Fruit fly (Drosophila melanogaster) whole organism, embryonic: Measurements from ENCODE around the gene ph-p.
A peak's percentile ranks its signal among the peaks of the same experiment; 100 is the strongest.

Experiments used
- Abd-B ChIP-seq: fragments of 200-800 bp; sonication (Bioruptor generic); optimal IDR thresholded peaks from 2 replicates; lab custom pipeline; 2018; ENCODE audit warnings: missing biosample characterization, mild to moderate bottlenecking, missing genetic modification characterization, moderate library complexity
- Atf-2 ChIP-seq: fragments of 200-800 bp; sonication (Bioruptor generic); optimal IDR thresholded peaks from 2 replicates; lab custom pipeline; 2016; ENCODE audit warnings: missing biosample characterization, missing genetic modification characterization
- BtbVII ChIP-seq: fragments of 200-800 bp; sonication (Bioruptor generic); optimal IDR thresholded peaks from 3 replicates; lab custom pipeline; 2017; ENCODE audit warnings: missing biosample characterization, mild to moderate bottlenecking, missing genetic modification characterization
- CG12155 ChIP-seq: fragments of 200-800 bp; sonication (Bioruptor generic); optimal IDR thresholded peaks from 3 replicates; lab custom pipeline; 2016; ENCODE audit warnings: missing biosample characterization, missing genetic modification characterization
- CG12769 ChIP-seq: fragments of 200-800 bp; sonication (Bioruptor generic); optimal IDR thresholded peaks from 2 replicates; lab custom pipeline; 2019; ENCODE audit warnings: missing biosample characterization, mild to moderate bottlenecking, missing genetic modification characterization, moderate library complexity
- CG12942 ChIP-seq: fragments of 200-800 bp; sonication (Bioruptor generic); optimal IDR thresholded peaks from 3 replicates; lab custom pipeline; 2016; ENCODE audit warnings: missing biosample characterization, missing genetic modification characterization
- CG13624 ChIP-seq: fragments of 200-800 bp; sonication (Bioruptor generic); optimal IDR thresholded peaks from 2 replicates; lab custom pipeline; 2016; ENCODE audit warnings: missing biosample characterization, missing genetic modification characterization
- CG14710 ChIP-seq: fragments of 200-800 bp; sonication (Bioruptor generic); optimal IDR thresholded peaks from 3 replicates; lab custom pipeline; 2019; ENCODE audit warnings: missing biosample characterization, mild to moderate bottlenecking, missing genetic modification characterization, moderate library complexity
- CG14860 ChIP-seq: fragments of 200-800 bp; sonication (Bioruptor generic); IDR thresholded peaks from 3 replicates; pipeline ENCODE4 v1.3.6; 2022; ENCODE audit warnings: missing biosample characterization, missing genetic modification characterization; ENCODE audit not compliant: partially characterized antibody
- CG15514 ChIP-seq: fragments of 200-800 bp; sonication (Bioruptor generic); optimal IDR thresholded peaks from 3 replicates; lab custom pipeline; 2017; ENCODE audit warnings: missing biosample characterization, missing genetic modification characterization, mild to moderate bottlenecking, moderate library complexity, missing genetic modification reagents
- CG15696 ChIP-seq: fragments of 200-800 bp; sonication (Bioruptor generic); optimal IDR thresholded peaks from 2 replicates; lab custom pipeline; 2019; ENCODE audit warnings: missing biosample characterization, mild to moderate bottlenecking, missing genetic modification characterization, moderate library complexity
- CG1602 ChIP-seq: fragments of 200-800 bp; sonication (Bioruptor generic); optimal IDR thresholded peaks from 3 replicates; lab custom pipeline; 2016; ENCODE audit warnings: missing biosample characterization, missing genetic modification characterization
- CG17829 ChIP-seq: fragments of 200-800 bp; optimal IDR thresholded peaks from 2 replicates; lab custom pipeline; 2019; ENCODE audit warnings: missing biosample characterization, mild to moderate bottlenecking, missing genetic modification characterization, moderate library complexity
- CG1792 ChIP-seq: fragments of 200-800 bp; sonication (Bioruptor generic); optimal IDR thresholded peaks from 2 replicates; lab custom pipeline; 2016; ENCODE audit warnings: missing biosample characterization, missing genetic modification characterization
- CG3065 ChIP-seq: fragments of 200-800 bp; sonication (Bioruptor generic); optimal IDR thresholded peaks from 2 replicates; lab custom pipeline; 2016; ENCODE audit warnings: missing biosample characterization, missing genetic modification characterization
- CG32532 ChIP-seq: fragments of 200-800 bp; sonication (Bioruptor generic); IDR thresholded peaks from 2 replicates; pipeline ENCODE4 v1.3.6; 2022; ENCODE audit warnings: missing biosample characterization, missing genetic modification characterization
- CG34224 ChIP-seq: fragments of 200-800 bp; sonication (Bioruptor generic); IDR thresholded peaks from 3 replicates; pipeline ENCODE4 v1.3.6; 2022; ENCODE audit warnings: missing biosample characterization, missing genetic modification characterization; ENCODE audit not compliant: partially characterized antibody
- CG3838 ChIP-seq: fragments of 200-800 bp; sonication (Bioruptor generic); optimal IDR thresholded peaks from 3 replicates; lab custom pipeline; 2016; ENCODE audit warnings: missing biosample characterization, missing genetic modification characterization
- CG3995 ChIP-seq: fragments of 200-800 bp; sonication (Bioruptor generic); optimal IDR thresholded peaks from 3 replicates; lab custom pipeline; 2016; ENCODE audit warnings: missing biosample characterization, missing genetic modification characterization
- CG43689 ChIP-seq: fragments of 200-800 bp; sonication (Bioruptor generic); IDR thresholded peaks from 2 replicates; pipeline ENCODE4 v1.3.6; 2022; ENCODE audit warnings: missing biosample characterization, missing genetic modification characterization
- CG4424 ChIP-seq: fragments of 200-800 bp; sonication (Bioruptor generic); optimal IDR thresholded peaks from 3 replicates; lab custom pipeline; 2016; ENCODE audit warnings: missing biosample characterization, missing genetic modification characterization
- CG4707 ChIP-seq: fragments of 200-800 bp; sonication (Bioruptor generic); optimal IDR thresholded peaks from 2 replicates; lab custom pipeline; 2018; ENCODE audit warnings: missing biosample characterization, mild to moderate bottlenecking, missing genetic modification characterization, moderate library complexity
- CG8281 ChIP-seq: fragments of 200-800 bp; sonication (Bioruptor generic); optimal IDR thresholded peaks from 2 replicates; lab custom pipeline; 2018; ENCODE audit warnings: missing biosample characterization, mild to moderate bottlenecking, missing genetic modification characterization, moderate library complexity
- CG9609 ChIP-seq: fragments of 200-800 bp; sonication (Bioruptor generic); optimal IDR thresholded peaks from 3 replicates; lab custom pipeline; 2016; ENCODE audit warnings: missing biosample characterization, missing genetic modification characterization
- CHES-1-like ChIP-seq: fragments of 200-800 bp; sonication (Bioruptor generic); optimal IDR thresholded peaks from 2 replicates; lab custom pipeline; 2016; ENCODE audit warnings: missing biosample characterization, missing genetic modification characterization
- HLH4C ChIP-seq: fragments of 200-800 bp; sonication (Bioruptor generic); IDR thresholded peaks from 3 replicates; pipeline ENCODE4 v1.3.6; 2022; ENCODE audit warnings: missing biosample characterization, missing genetic modification characterization; ENCODE audit not compliant: partially characterized antibody
- Hr3 ChIP-seq: fragments of 200-800 bp; sonication (Bioruptor generic); optimal IDR thresholded peaks from 3 replicates; lab custom pipeline; 2016; ENCODE audit warnings: missing biosample characterization, missing genetic modification characterization
- Hr51 ChIP-seq, 2 experiments: fragments of 200-800 bp; sonication (Bioruptor generic); optimal IDR thresholded peaks; 2 replicates in 1 of 2; 3 replicates in 1 of 2; lab custom pipeline; 2016 to 2018; ENCODE audit warnings: missing biosample characterization in 2 of 2, missing genetic modification characterization in 2 of 2, mild to moderate bottlenecking in 1 of 2, moderate library complexity in 1 of 2
- Nf-YA ChIP-seq: fragments of 200-800 bp; sonication (Bioruptor generic); IDR thresholded peaks from 2 replicates; pipeline ENCODE4 v1.3.6; 2022; ENCODE audit warnings: missing biosample characterization, missing genetic modification characterization
- Nf-YB ChIP-seq: fragments of 200-800 bp; sonication (Bioruptor generic); optimal IDR thresholded peaks from 3 replicates; lab custom pipeline; 2019; ENCODE audit warnings: missing biosample characterization, mild to moderate bottlenecking, missing genetic modification characterization, moderate library complexity
- Vsx1 ChIP-seq: fragments of 200-800 bp; sonication (Bioruptor generic); optimal IDR thresholded peaks from 2 replicates; lab custom pipeline; 2017; ENCODE audit warnings: missing biosample characterization, mild to moderate bottlenecking, missing genetic modification characterization, missing genetic modification reagents
- bbx ChIP-seq: fragments of 200-800 bp; sonication (Bioruptor generic); IDR thresholded peaks from 2 replicates; pipeline ENCODE4 v1.3.6; 2022; ENCODE audit warnings: missing biosample characterization, missing genetic modification characterization; ENCODE audit not compliant: partially characterized antibody
- br ChIP-seq: fragments of >200 bp; optimal IDR thresholded peaks from 2 replicates; lab custom pipeline; 2017
- btn ChIP-seq: fragments of 200-800 bp; sonication (Bioruptor generic); optimal IDR thresholded peaks from 2 replicates; lab custom pipeline; 2016; ENCODE audit warnings: missing biosample characterization, missing genetic modification characterization
- chinmo ChIP-seq: fragments of 200-800 bp; sonication (Bioruptor generic); IDR thresholded peaks from 4 replicates; pipeline ENCODE4 v1.3.6; 2022; ENCODE audit warnings: missing biosample characterization, missing genetic modification characterization; ENCODE audit not compliant: partially characterized antibody
- danr ChIP-seq: fragments of 200-800 bp; sonication (Bioruptor generic); IDR thresholded peaks from 2 replicates; pipeline ENCODE4 v1.3.6; 2022; ENCODE audit warnings: missing biosample characterization, missing genetic modification characterization
- exex ChIP-seq: fragments of 200-800 bp; sonication (Bioruptor generic); optimal IDR thresholded peaks from 4 replicates; lab custom pipeline; 2018; ENCODE audit warnings: missing biosample characterization, mild to moderate bottlenecking, missing genetic modification characterization, moderate library complexity
- ftz-f1 ChIP-seq: fragments of 200-800 bp; sonication (Bioruptor generic); optimal IDR thresholded peaks from 2 replicates; lab custom pipeline; 2016; ENCODE audit warnings: missing biosample characterization, missing genetic modification characterization
- gfzf ChIP-seq: fragments of 200-800 bp; sonication (Bioruptor generic); optimal IDR thresholded peaks from 2 replicates; lab custom pipeline; 2016; ENCODE audit warnings: missing biosample characterization, mild to moderate bottlenecking, missing genetic modification characterization, moderate library complexity
- klu ChIP-seq: fragments of 200-800 bp; sonication (Bioruptor generic); IDR thresholded peaks from 2 replicates; pipeline ENCODE4 v1.3.6; 2022; ENCODE audit warnings: missing biosample characterization, missing genetic modification characterization
- maf-S ChIP-seq: fragments of 200-800 bp; sonication (Bioruptor generic); optimal IDR thresholded peaks from 2 replicates; lab custom pipeline; 2016; ENCODE audit warnings: missing biosample characterization, missing genetic modification characterization
- nmo ChIP-seq: fragments of 200-800 bp; sonication (Bioruptor generic); optimal IDR thresholded peaks from 2 replicates; lab custom pipeline; 2018; ENCODE audit warnings: missing biosample characterization, mild to moderate bottlenecking, missing genetic modification characterization, moderate library complexity
- nom ChIP-seq: fragments of 200-800 bp; sonication (Bioruptor generic); optimal IDR thresholded peaks from 2 replicates; lab custom pipeline; 2017; ENCODE audit warnings: missing biosample characterization, missing genetic modification characterization, mild to moderate bottlenecking, moderate library complexity, missing genetic modification reagents
- sima ChIP-seq: fragments of 200-800 bp; sonication (Bioruptor generic); optimal IDR thresholded peaks from 2 replicates; lab custom pipeline; 2016; ENCODE audit warnings: missing biosample characterization, missing genetic modification characterization
- slbo ChIP-seq: fragments of 200-800 bp; sonication (Bioruptor generic); IDR thresholded peaks from 2 replicates; pipeline ENCODE4 v1.3.6; 2022; ENCODE audit warnings: missing biosample characterization, missing genetic modification characterization
- twi ChIP-seq: fragments of 200-800 bp; optimal IDR thresholded peaks from 2 replicates; lab custom pipeline; 2019; ENCODE audit warnings: missing biosample characterization, mild to moderate bottlenecking, missing genetic modification characterization, moderate library complexity
- tx ChIP-seq: fragments of 200-800 bp; sonication (Bioruptor generic); optimal IDR thresholded peaks from 2 replicates; lab custom pipeline; 2016; ENCODE audit warnings: missing biosample characterization, missing genetic modification characterization

Gene ph-p

dm6 chrX:2138342-2138416, at the start of gene ph-p:
Gene ph-p, minus strand, starts transcription at chrX:2138371.
- TF ChIP-seq slbo: no peak
- 0 out of 4 replicates have a peak, but pooled peaks have one; percentile 48 for TF ChIP-seq chinmo (GFP tag; lab: Robert Waterston, UW)

- TF ChIP-seq tx (GFP tag; lab: Kevin White, UChicago) (no peak), bbx (GFP tag; lab: Robert Waterston, UW) (no peak), Vsx1 (no peak), nmo (GFP tag; lab: Kevin White, UChicago) (no peak), CG3995 (GFP tag; lab: Kevin White, UChicago) (peak; percentile 89)
Measured at dm6 chrX:2187520-2187919, 49.3 kb upstream of the ph-p start, which contains the start of gene CG3457. Gene CG3457, plus strand, starts transcription at chrX:2187820.

dm6 chrX:2186555-2186954, 48.4 kb upstream of the ph-p start, which contains the start of gene CG17777:
Gene CG17777, plus strand, starts transcription at chrX:2186855.
- TF ChIP-seq CG8281: peak; percentile 59
- TF ChIP-seq CG12942 (GFP tag; lab: Kevin White, UChicago): no peak
- TF ChIP-seq CG12155 (GFP tag; lab: Kevin White, UChicago): no peak
- TF ChIP-seq, all 482 proteins: peak for 1

dm6 chrX:2184563-2184962, 46.4 kb upstream of the ph-p start, which contains the start of the genes Nmd3 and CG17776:
Gene Nmd3, minus strand, starts transcription at chrX:2184668.
Gene CG17776, plus strand, starts transcription at chrX:2184725.
- TF ChIP-seq CG14860 (GFP tag; lab: Robert Waterston, UW): peak; percentile 78
- TF ChIP-seq CG15514 (GFP tag; lab: Kevin White, UChicago): peak; percentile 64
- TF ChIP-seq CG9609 (GFP tag; lab: Kevin White, UChicago): no peak
- no peak for TF ChIP-seq CG17829
- TF ChIP-seq maf-S: no peak
- peak; percentile 45 for TF ChIP-seq CG14710 (tag; lab: Kevin White, UChicago)
- TF ChIP-seq CG3065 (GFP tag; lab: Kevin White, UChicago): no peak
- TF ChIP-seq klu: no peak
- no peak for TF ChIP-seq ftz-f1 (GFP tag; lab: Kevin White, UChicago)
- peak; percentile 6 for TF ChIP-seq gfzf
- no peak for TF ChIP-seq CG1792 (GFP tag; lab: Kevin White, UChicago)
- no peak for TF ChIP-seq Hr3 (GFP tag; lab: Kevin White, UChicago)
- peak; percentile 88 for TF ChIP-seq HLH4C (GFP tag; lab: Robert Waterston, UW)
- no peak for TF ChIP-seq BtbVII (GFP tag; lab: Kevin White, UChicago)
- TF ChIP-seq Nf-YA (GFP tag; lab: Robert Waterston, UW): no peak
- peak; percentile 83 for TF ChIP-seq CG34224 (GFP tag; lab: Robert Waterston, UW)
- TF ChIP-seq Atf-2: no peak
- TF ChIP-seq nom (GFP tag; lab: Kevin White, UChicago): no peak
- no peak for TF ChIP-seq CG43689 (GFP tag; lab: Robert Waterston, UW)
- no peak for TF ChIP-seq CG1602
- TF ChIP-seq CG32532 (GFP tag; lab: Robert Waterston, UW): no peak
- no peak for TF ChIP-seq Nf-YB (GFP tag; lab: Kevin White, UChicago)
- no peak for TF ChIP-seq btn (GFP tag; lab: Kevin White, UChicago)
- no peak for TF ChIP-seq danr (GFP tag; lab: Robert Waterston, UW)
- TF ChIP-seq twi (tag; lab: Kevin White, UChicago): peak; percentile 3
- peak; percentile 46 for TF ChIP-seq CG13624 (GFP tag; lab: Kevin White, UChicago)
- peak; percentile 26 for TF ChIP-seq CHES-1-like (GFP tag; lab: Kevin White, UChicago)
- no peak for TF ChIP-seq br
- TF ChIP-seq CG4707 (GFP tag; lab: Kevin White, UChicago): no peak
- TF ChIP-seq sima: no peak
- TF ChIP-seq CG4424 (GFP tag; lab: Kevin White, UChicago): no peak
- peak; percentile 13 for TF ChIP-seq exex (tag; lab: Kevin White, UChicago)
- TF ChIP-seq CG12769: no peak
- no peak for TF ChIP-seq CG3838 (GFP tag; lab: Kevin White, UChicago)
- TF ChIP-seq Abd-B (GFP tag; lab: Kevin White, UChicago): no peak
- no peak for TF ChIP-seq Hr51 (GFP tag; optimal IDR thresholded peaks at IDR 0.05; lab: Kevin White, UChicago)
- TF ChIP-seq CG15696: no peak
